Worm (Caenorhabditis elegans) whole organism, L2 larva: ENCODE results near the gene C08B6.3.

Experiments
- ama-1 ChIP-seq: fragments of 150-350 bp; optimal IDR thresholded peaks from 2 replicates; lab custom pipeline; 2018; ENCODE audit warnings: inconsistent platforms
- egl-27 ChIP-seq: sonication (generic microtip); optimal IDR thresholded peaks from 3 replicates; lab custom pipeline; 2017; ENCODE audit warnings: missing biosample characterization, missing genetic modification reagents, missing genetic modification characterization
- gmeb-1 ChIP-seq: fragments of 150-350 bp; optimal IDR thresholded peaks from 2 replicates; lab custom pipeline; 2014; ENCODE audit warnings: missing biosample characterization, missing genetic modification characterization
- lin-13 ChIP-seq: fragments of 150-350 bp; optimal IDR thresholded peaks from 2 replicates; lab custom pipeline; 2014; ENCODE audit warnings: missing biosample characterization, missing genetic modification reagents, missing genetic modification characterization
- mbf-1 ChIP-seq: sonication (generic microtip); optimal IDR thresholded peaks from 2 replicates; lab custom pipeline; 2017; ENCODE audit warnings: missing biosample characterization, missing genetic modification characterization
- nhr-12 ChIP-seq: fragments of 150-350 bp; optimal IDR thresholded peaks from 2 replicates; lab custom pipeline; 2014; ENCODE audit warnings: missing biosample characterization, missing genetic modification characterization
- nhr-23 ChIP-seq: fragments of 150-350 bp; optimal IDR thresholded peaks from 2 replicates; lab custom pipeline; 2014; ENCODE audit warnings: missing biosample characterization, missing genetic modification reagents, missing genetic modification characterization
- skn-1 ChIP-seq: sonication (generic microtip); optimal IDR thresholded peaks from 2 replicates; lab custom pipeline; 2017; ENCODE audit warnings: missing biosample characterization, missing genetic modification characterization
- snpc-4 ChIP-seq: fragments of 150-350 bp; optimal IDR thresholded peaks from 2 replicates; lab custom pipeline; 2014; ENCODE audit warnings: missing biosample characterization, missing genetic modification characterization
- unc-62 ChIP-seq: fragments of 150-350 bp; optimal IDR thresholded peaks from 2 replicates; lab custom pipeline; 2014; ENCODE audit warnings: missing biosample characterization, missing genetic modification reagents, missing genetic modification characterization
- zag-1 ChIP-seq: fragments of 150-350 bp; optimal IDR thresholded peaks from 2 replicates; lab custom pipeline; 2014; ENCODE audit warnings: missing biosample characterization, missing genetic modification characterization

ce11 chrV:10066769-10067168 is 45.3 kb downstream of the C08B6.3 start, which contains the start of gene npr-39:
- TF ChIP-seq zag-1 (no peak), nhr-12 (tag; lab: Kevin White, UChicago) (no peak), unc-62 (GFP tag; lab: Kevin White, UChicago) (no peak), skn-1 (tag; lab: Kevin White, UChicago) (no peak), snpc-4 (tag; lab: Kevin White, UChicago) (no peak), nhr-23 (tag; lab: Kevin White, UChicago) (no peak), lin-13 (GFP tag; lab: Kevin White, UChicago) (no peak), egl-27 (no peak), ama-1 (lab: Kevin White, UChicago) (no peak), mbf-1 (no peak), gmeb-1 (no peak)
